Fruit fly (Drosophila melanogaster): Measurements from ENCODE around the gene TfIIA-L.
A peak's percentile ranks its signal among the peaks of the same experiment; 100 is the strongest.

Gene TfIIA-L

DNA sequence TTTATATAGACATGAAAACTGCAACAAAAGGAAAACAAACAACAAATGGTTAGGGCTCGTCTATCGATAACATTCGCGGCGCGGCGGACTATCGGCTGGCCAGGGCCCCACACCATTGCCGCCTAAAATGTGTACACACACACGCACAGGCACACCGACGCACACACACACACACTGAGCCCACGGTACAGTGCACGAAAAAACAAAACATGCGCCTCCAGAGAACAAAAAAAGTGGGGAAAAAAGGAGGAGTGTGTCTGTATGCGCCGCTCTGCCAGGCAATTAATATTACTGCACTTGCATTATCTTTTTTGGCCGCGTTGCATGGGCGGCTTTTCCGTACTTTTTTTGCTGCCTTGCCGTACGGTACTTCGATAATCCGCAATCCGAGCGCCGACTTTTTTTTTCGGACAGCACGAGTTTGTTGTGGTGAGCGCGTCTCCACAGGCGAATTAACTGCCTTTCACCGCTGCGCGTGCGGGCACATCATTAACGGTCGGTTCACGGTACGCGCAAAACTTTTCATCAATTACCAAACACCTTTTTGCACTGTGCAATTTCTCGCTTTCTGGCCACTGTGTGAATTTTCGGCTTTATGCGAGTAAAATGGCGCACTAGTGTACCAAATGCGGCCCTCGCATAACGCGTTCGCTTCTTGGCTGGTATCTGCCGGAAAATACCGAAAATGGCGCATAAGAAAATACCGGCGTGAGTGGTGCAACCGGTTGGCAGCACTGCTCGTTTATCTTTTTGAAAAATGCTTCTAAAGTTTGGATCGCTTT, 12.7 kb downstream of the TfIIA-L start, which contains the start of gene woc (continued):
- no peak for TF ChIP-seq CG8359 (GFP tag; optimal IDR thresholded peaks at IDR 0.05; ENCODE audit: borderline replicate concordance)
- peak; percentile 90 for TF ChIP-seq stwl (tag; optimal IDR thresholded peaks at IDR 0.05)
- TF ChIP-seq wek (GFP tag; optimal IDR thresholded peaks at IDR 0.05) = no peak
- peak; percentile 85 for TF ChIP-seq CG15479 (GFP tag; optimal IDR thresholded peaks at IDR 0.05)
- TF ChIP-seq Poxn (GFP tag; IDR thresholded peaks at IDR 0.05) = no peak
- TF ChIP-seq Xrp1 (GFP tag; IDR thresholded peaks at IDR 0.05) = no peak
- TF ChIP-seq CG3281 (GFP tag; optimal IDR thresholded peaks at IDR 0.05) = peak; percentile 46
- TF ChIP-seq exex (tag; optimal IDR thresholded peaks at IDR 0.05) = no peak
- TF ChIP-seq CG5180 (GFP tag; optimal IDR thresholded peaks at IDR 0.05) = no peak
- TF ChIP-seq sim (GFP tag; IDR thresholded peaks at IDR 0.05) = no peak
- TF ChIP-seq insv (GFP tag; optimal IDR thresholded peaks at IDR 0.05) = peak in 1 of 2 experiments; percentile 23
- peak; percentile 64 for TF ChIP-seq CG16863 (GFP tag; optimal IDR thresholded peaks at IDR 0.05)
- no peak for TF ChIP-seq fd102C (GFP tag; optimal IDR thresholded peaks at IDR 0.05)
- TF ChIP-seq ash1 (GFP tag; optimal IDR thresholded peaks at IDR 0.05) = no peak
- TF ChIP-seq CG10565 (GFP tag; optimal IDR thresholded peaks at IDR 0.05) = no peak
- TF ChIP-seq sima (GFP tag; optimal IDR thresholded peaks at IDR 0.05) = no peak
- peak; percentile 74 for TF ChIP-seq CG4617 (GFP tag; optimal IDR thresholded peaks at IDR 0.05; ENCODE audit: borderline replicate concordance)
- no peak for TF ChIP-seq Mes4 (GFP tag; optimal IDR thresholded peaks at IDR 0.05)
- peak; percentile 34 for TF ChIP-seq Atf-2 (GFP tag; optimal IDR thresholded peaks at IDR 0.05)
- peak; percentile 87 for TF ChIP-seq sqz (GFP tag; optimal IDR thresholded peaks at IDR 0.05)
- no peak for TF ChIP-seq z (GFP tag; IDR thresholded peaks at IDR 0.05)
- no peak for TF ChIP-seq run (tag; optimal IDR thresholded peaks at IDR 0.05)
- TF ChIP-seq CG8089 (GFP tag; optimal IDR thresholded peaks at IDR 0.05) = no peak
- TF ChIP-seq CkIIα-i1 (GFP tag; IDR thresholded peaks at IDR 0.05) = no peak
- no peak for TF ChIP-seq CG31388 (GFP tag; optimal IDR thresholded peaks at IDR 0.05)
- peak; percentile 39 for TF ChIP-seq pum (GFP tag; optimal IDR thresholded peaks at IDR 0.05)
- peak; percentile 60; the same call in 1 of the 2 replicates for TF ChIP-seq danr (GFP tag; IDR thresholded peaks at IDR 0.05)
- TF ChIP-seq Nf-YB (GFP tag; optimal IDR thresholded peaks at IDR 0.05) = no peak
- peak; percentile 63 for TF ChIP-seq Rfx (GFP tag; IDR thresholded peaks at IDR 0.05)
- peak; percentile 37 for TF ChIP-seq tin (GFP tag; optimal IDR thresholded peaks at IDR 0.05)
- no peak for TF ChIP-seq Lhr (GFP tag; optimal IDR thresholded peaks at IDR 0.05)
- peak; percentile 27; the same call in 1 of the 3 replicates for TF ChIP-seq CG14050 (GFP tag; IDR thresholded peaks at IDR 0.05)
- TF ChIP-seq CG17385 (GFP tag; optimal IDR thresholded peaks at IDR 0.05) = no peak
- TF ChIP-seq h (optimal IDR thresholded peaks at IDR 0.05) = peak; percentile 35
- TF ChIP-seq Dbx (GFP tag; IDR thresholded peaks at IDR 0.05) = peak; percentile 68
- peak; percentile 24 for TF ChIP-seq hkb (optimal IDR thresholded peaks at IDR 0.05)
- peak; percentile 50; the same call in 1 of the 2 replicates for TF ChIP-seq hkb (GFP tag; IDR thresholded peaks at IDR 0.05)
- TF ChIP-seq pita (GFP tag; optimal IDR thresholded peaks at IDR 0.05) = no peak
- no peak for TF ChIP-seq CG15011 (GFP tag; optimal IDR thresholded peaks at IDR 0.05)
- TF ChIP-seq repo (GFP tag; optimal IDR thresholded peaks at IDR 0.05) = peak; percentile 46
- peak; percentile 55 for TF ChIP-seq NC2α (GFP tag; optimal IDR thresholded peaks at IDR 0.05)
- peak; percentile 1 for TF ChIP-seq CG12236 (GFP tag; optimal IDR thresholded peaks at IDR 0.05)
- TF ChIP-seq CG13894 (tag; optimal IDR thresholded peaks at IDR 0.05) = no peak
- peak in 1 of 2 experiments; percentile 12 for TF ChIP-seq tll (GFP tag; optimal IDR thresholded peaks at IDR 0.05)
- TF ChIP-seq CG8944 (GFP tag; optimal IDR thresholded peaks at IDR 0.05) = no peak
- no peak for TF ChIP-seq CG2875 (GFP tag; optimal IDR thresholded peaks at IDR 0.05)
- no peak for TF ChIP-seq pfk (GFP tag; optimal IDR thresholded peaks at IDR 0.05)
- 0 out of 2 replicates have a peak, but pooled peaks have one; percentile 38 for TF ChIP-seq CG6272 (GFP tag; IDR thresholded peaks at IDR 0.05)
- peak; percentile 18; the same call in 1 of the 2 replicates for TF ChIP-seq Taf1 (GFP tag; IDR thresholded peaks at IDR 0.05)
- peak; percentile 46 for TF ChIP-seq Bdp1 (GFP tag; optimal IDR thresholded peaks at IDR 0.05)

Measured in whole organism, embryonic.